Worm (Caenorhabditis elegans): Measurements from ENCODE around the gene hpo-36.

Gene hpo-36

DNA sequence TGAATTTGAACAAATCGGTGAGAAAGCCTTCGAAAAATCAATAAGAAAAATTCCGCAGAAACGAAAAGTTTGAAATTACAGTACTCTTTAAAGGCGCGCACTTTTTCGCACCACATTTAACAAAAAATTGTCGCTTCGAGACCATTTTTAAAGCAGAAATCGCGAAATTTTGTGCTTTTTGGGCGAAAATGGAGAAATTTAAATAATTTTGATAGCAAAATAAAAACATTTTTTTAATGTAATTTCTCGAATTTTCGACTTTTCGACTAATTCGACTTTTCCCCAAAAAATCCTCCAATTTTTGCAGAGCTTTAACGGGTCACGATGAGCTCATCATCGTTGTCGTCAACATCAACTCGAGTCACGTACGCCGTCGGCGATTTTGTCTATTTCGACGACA is 34.5 kb downstream of the hpo-36 start, which contains the start of gene lin-40:
Gene lin-40, plus strand, starts transcription at position 301 of the 400 bp plus-strand sequence.
- TF ChIP-seq ceh-9 (tag; optimal IDR thresholded peaks at IDR 0.05) (no peak), fkh-2 (tag; optimal IDR thresholded peaks at IDR 0.05) (no peak), eor-1 (tag; optimal IDR thresholded peaks at IDR 0.05) (no peak), nhr-43 (tag; optimal IDR thresholded peaks at IDR 0.05; ENCODE audit: poor library complexity, severe bottlenecking) (no peak), nhr-12 (tag; optimal IDR thresholded peaks at IDR 0.05) (no peak), nhr-11 (tag; optimal IDR thresholded peaks at IDR 0.05) (no peak), lin-15B (tag; optimal IDR thresholded peaks at IDR 0.05) (no peak), elt-3 (tag; optimal IDR thresholded peaks at IDR 0.05) (no peak)

DNA sequence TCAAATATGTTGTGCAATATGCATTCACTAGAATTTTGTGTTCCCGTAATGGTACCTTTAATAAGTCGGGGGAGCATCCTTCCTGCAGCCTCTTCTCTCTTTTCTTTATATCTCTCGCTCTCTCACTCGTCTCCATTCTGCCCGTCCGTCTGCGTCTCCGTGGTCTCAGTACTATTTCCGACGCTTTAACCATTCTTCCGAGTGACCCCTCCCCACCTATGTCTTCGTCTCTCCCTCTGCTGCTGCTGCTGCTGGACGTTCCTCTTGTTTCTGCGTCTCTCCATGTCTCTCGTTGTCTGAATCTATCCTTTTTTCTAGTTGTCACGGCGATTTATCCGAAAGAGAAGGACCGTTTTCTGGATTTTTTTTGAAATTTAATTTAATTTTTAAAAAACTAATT is 35.3 kb downstream of the hpo-36 start:
- no peak for TF ChIP-seq mdl-1 (tag; optimal IDR thresholded peaks at IDR 0.05)
- no peak for TF ChIP-seq elt-1 (tag; optimal IDR thresholded peaks at IDR 0.05)
- peak; percentile 37 for TF ChIP-seq nhr-23 (tag; optimal IDR thresholded peaks at IDR 0.05)
- no peak for TF ChIP-seq eor-1 (tag; optimal IDR thresholded peaks at IDR 0.05)
- TF ChIP-seq ceh-28 (tag; optimal IDR thresholded peaks at IDR 0.05) = peak; percentile 52
- TF ChIP-seq pqm-1 (tag; optimal IDR thresholded peaks at IDR 0.05) = peak; percentile 41
- TF ChIP-seq ceh-16 (tag; optimal IDR thresholded peaks at IDR 0.05) = no peak
- no peak for TF ChIP-seq nhr-11 (tag; optimal IDR thresholded peaks at IDR 0.05)
- no peak for TF ChIP-seq ZK546.5 (tag; optimal IDR thresholded peaks at IDR 0.05)
- no peak for TF ChIP-seq nhr-28 (tag; optimal IDR thresholded peaks at IDR 0.05)
- TF ChIP-seq hmg-11 (tag; optimal IDR thresholded peaks at IDR 0.05) = peak; percentile 97
- no peak for TF ChIP-seq ceh-9 (tag; optimal IDR thresholded peaks at IDR 0.05)
- TF ChIP-seq ztf-4 (tag; optimal IDR thresholded peaks at IDR 0.05) = no peak
- TF ChIP-seq skn-1 (tag; optimal IDR thresholded peaks at IDR 0.05) = peak; percentile 31
- TF ChIP-seq ama-1 (optimal IDR thresholded peaks at IDR 0.05) = no peak
- no peak for TF ChIP-seq daf-12 (tag; optimal IDR thresholded peaks at IDR 0.05)
- peak; percentile 50 for TF ChIP-seq elt-2 (tag; optimal IDR thresholded peaks at IDR 0.05)
- no peak for TF ChIP-seq fos-1 (tag; optimal IDR thresholded peaks at IDR 0.05)
- TF ChIP-seq aly-2 (tag; optimal IDR thresholded peaks at IDR 0.05) = no peak
- TF ChIP-seq egl-27 (tag; optimal IDR thresholded peaks at IDR 0.05) = no peak
- no peak for TF ChIP-seq ztf-11 (tag; optimal IDR thresholded peaks at IDR 0.05)
- no peak for TF ChIP-seq elt-3 (tag; optimal IDR thresholded peaks at IDR 0.05)
- peak; percentile 20 for TF ChIP-seq tbx-2 (tag; optimal IDR thresholded peaks at IDR 0.05)
- no peak for TF ChIP-seq nhr-43 (tag; optimal IDR thresholded peaks at IDR 0.05; ENCODE audit: poor library complexity, severe bottlenecking)
- no peak for TF ChIP-seq snpc-4 (tag; optimal IDR thresholded peaks at IDR 0.05)
- TF ChIP-seq nhr-25 (tag; optimal IDR thresholded peaks at IDR 0.05) = peak; percentile 55
- no peak for TF ChIP-seq unc-39 (tag; optimal IDR thresholded peaks at IDR 0.05)
- no peak for TF ChIP-seq sea-2 (GFP tag; optimal IDR thresholded peaks at IDR 0.05)
- peak; percentile 56 for TF ChIP-seq pha-4 (tag; optimal IDR thresholded peaks at IDR 0.05)
- peak; percentile 59 for TF ChIP-seq lin-39 (tag; optimal IDR thresholded peaks at IDR 0.05)
- no peak for TF ChIP-seq nhr-12 (tag; optimal IDR thresholded peaks at IDR 0.05)
- TF ChIP-seq R02D3.7 (tag; optimal IDR thresholded peaks at IDR 0.05) = peak; percentile 64
- no peak for TF ChIP-seq mml-1 (tag; optimal IDR thresholded peaks at IDR 0.05)
- peak; percentile 87 for TF ChIP-seq nfya-1 (tag; optimal IDR thresholded peaks at IDR 0.05; ENCODE audit: insufficient read depth)
- TF ChIP-seq lin-15B (tag; optimal IDR thresholded peaks at IDR 0.05) = no peak
- TF ChIP-seq lsy-12 (tag; optimal IDR thresholded peaks at IDR 0.05) = no peak

DNA sequence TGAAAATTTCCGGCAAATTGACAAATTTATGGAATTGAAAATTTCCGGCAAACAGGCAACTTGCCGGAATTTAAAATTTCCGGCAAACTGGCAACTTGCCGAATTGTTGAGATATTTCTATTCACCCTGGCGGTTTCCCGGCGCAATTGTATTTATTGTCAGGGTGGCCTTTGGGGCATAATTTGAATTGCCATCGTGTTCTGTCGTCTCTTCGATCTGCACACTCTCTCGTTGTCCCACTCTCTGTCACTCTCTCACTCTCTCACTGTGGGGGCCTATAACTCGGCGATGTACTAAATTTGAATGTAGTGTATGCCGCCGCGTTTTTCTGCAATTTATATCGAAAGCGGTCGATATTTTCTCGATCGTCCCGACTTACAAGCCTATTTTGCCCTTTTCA is 36.2 kb downstream of the hpo-36 start:
- no peak for TF ChIP-seq mdl-1 (tag; optimal IDR thresholded peaks at IDR 0.05)
- TF ChIP-seq nhr-23 (tag; optimal IDR thresholded peaks at IDR 0.05) = peak; percentile 1

DNA sequence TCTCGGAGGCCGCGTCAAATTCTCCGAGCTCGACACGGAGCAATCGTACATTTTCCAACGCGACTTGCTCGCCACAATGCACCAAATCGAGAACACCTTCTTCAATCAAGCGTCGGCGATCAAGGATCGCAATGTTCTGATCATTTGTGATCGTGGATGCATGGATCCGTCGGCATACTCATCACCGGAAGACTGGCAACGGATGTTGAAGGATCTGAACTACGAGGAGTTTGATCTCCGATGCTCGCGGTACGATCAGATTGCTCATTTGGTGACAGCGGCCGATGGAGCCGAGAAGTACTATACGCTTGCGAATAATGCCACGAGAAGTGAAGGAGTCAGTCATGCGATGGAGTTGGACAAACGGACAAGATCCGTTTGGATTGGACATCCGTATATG is 40.7 kb downstream of the hpo-36 start:
- TF ChIP-seq elt-3 (tag; optimal IDR thresholded peaks at IDR 0.05) (no peak), nhr-25 (tag; optimal IDR thresholded peaks at IDR 0.05) (no peak), zag-1 (tag; optimal IDR thresholded peaks at IDR 0.05) (no peak), ztf-11 (tag; optimal IDR thresholded peaks at IDR 0.05) (no peak), nhr-12 (tag; optimal IDR thresholded peaks at IDR 0.05) (no peak), nhr-28 (tag; optimal IDR thresholded peaks at IDR 0.05) (no peak), unc-39 (tag; optimal IDR thresholded peaks at IDR 0.05) (no peak), lin-39 (tag; optimal IDR thresholded peaks at IDR 0.05) (no peak), pqm-1 (tag; optimal IDR thresholded peaks at IDR 0.05) (no peak), ZK546.5 (tag; optimal IDR thresholded peaks at IDR 0.05) (no peak)
